Worm (Caenorhabditis elegans) whole organism, L3 larva: ENCODE results near the gene slr-2.

Experiments
- ama-1 ChIP-seq: fragments of 150-350 bp; optimal IDR thresholded peaks from 2 replicates; lab custom pipeline; 2018
- ceh-28 ChIP-seq: fragments of 150-350 bp; optimal IDR thresholded peaks from 2 replicates; lab custom pipeline; 2014; ENCODE audit warnings: missing biosample characterization, missing genetic modification reagents, missing genetic modification characterization
- fos-1 ChIP-seq: fragments of 150-350 bp; optimal IDR thresholded peaks from 2 replicates; lab custom pipeline; 2014; ENCODE audit warnings: missing biosample characterization, missing genetic modification characterization
- mdl-1 ChIP-seq: fragments of 150-350 bp; optimal IDR thresholded peaks from 2 replicates; lab custom pipeline; 2014; ENCODE audit warnings: missing biosample characterization, missing genetic modification characterization
- tbx-2 ChIP-seq: sonication (generic microtip); optimal IDR thresholded peaks from 2 replicates; lab custom pipeline; 2016; ENCODE audit warnings: mild to moderate bottlenecking, missing genetic modification characterization, missing compliant biosample characterization
- zag-1 ChIP-seq: fragments of 150-350 bp; optimal IDR thresholded peaks from 2 replicates; lab custom pipeline; 2014; ENCODE audit warnings: missing biosample characterization, missing genetic modification characterization

DNA sequence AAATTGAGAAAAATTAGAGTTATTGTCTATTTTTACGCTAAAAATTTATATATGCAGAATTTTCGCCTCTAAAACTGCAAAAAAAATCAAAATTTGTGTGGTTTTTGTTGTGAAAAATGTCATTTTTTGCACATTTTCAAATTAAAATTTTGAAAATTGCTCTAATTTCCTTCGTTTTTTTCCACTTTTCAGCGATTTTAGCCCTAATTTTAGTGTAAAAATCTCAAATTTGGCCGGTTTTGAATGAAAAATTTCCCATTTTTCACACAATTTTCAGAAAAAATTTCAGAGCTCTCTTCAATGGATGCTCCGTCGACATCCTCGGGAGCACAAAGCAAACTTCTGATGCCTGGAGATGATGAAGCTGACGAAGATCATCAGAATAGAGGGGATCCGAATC lies 11.5 kb downstream of the slr-2 start, which contains the start of gene par-4:
- TF ChIP-seq mdl-1 (tag; lab: Kevin White, UChicago): no peak
- TF ChIP-seq tbx-2 (tag; lab: Kevin White, UChicago): no peak
- TF ChIP-seq ama-1: no peak
- TF ChIP-seq ceh-28 (tag; lab: Kevin White, UChicago): no peak
- no peak for TF ChIP-seq fos-1 (tag; lab: Kevin White, UChicago)
- TF ChIP-seq zag-1: no peak
